Fruit fly (Drosophila melanogaster): ENCODE results near the gene CG3430.

Gene CG3430

dm6 chr2L:6991085-6991484 is 34.3 kb downstream of the CG3430 start (continued):
- TF ChIP-seq CG1792 (GFP tag; optimal IDR thresholded peaks at IDR 0.05), result no peak
- no peak for TF ChIP-seq CG11398 (GFP tag; optimal IDR thresholded peaks at IDR 0.05)
- no peak for TF ChIP-seq lola (GFP tag; optimal IDR thresholded peaks at IDR 0.05)
- no peak for TF ChIP-seq MBD-R2 (GFP tag; IDR thresholded peaks at IDR 0.05)
- TF ChIP-seq az2 (GFP tag; optimal IDR thresholded peaks at IDR 0.05), result no peak
- TF ChIP-seq CG2712 (tag; optimal IDR thresholded peaks at IDR 0.05), result no peak
- TF ChIP-seq pnt (GFP tag; optimal IDR thresholded peaks at IDR 0.05), result no peak
- no peak for TF ChIP-seq grau (tag; optimal IDR thresholded peaks at IDR 0.05)
- no peak for TF ChIP-seq CG3847 (GFP tag; IDR thresholded peaks at IDR 0.05)
- no peak for TF ChIP-seq ab (GFP tag; optimal IDR thresholded peaks at IDR 0.05)
- TF ChIP-seq kni (GFP tag; optimal IDR thresholded peaks at IDR 0.05), result no peak
- TF ChIP-seq cg (GFP tag; optimal IDR thresholded peaks at IDR 0.05), result no peak
- no peak for TF ChIP-seq NfI (GFP tag; optimal IDR thresholded peaks at IDR 0.05)
- no peak for TF ChIP-seq cato (GFP tag; optimal IDR thresholded peaks at IDR 0.05; ENCODE audit: borderline replicate concordance)
- no peak for TF ChIP-seq CG4360 (GFP tag; IDR thresholded peaks at IDR 0.05)
- TF ChIP-seq CG4424 (GFP tag; optimal IDR thresholded peaks at IDR 0.05), result no peak
- TF ChIP-seq gfzf (GFP tag; optimal IDR thresholded peaks at IDR 0.05), result no peak
- TF ChIP-seq CG1233 (GFP tag; optimal IDR thresholded peaks at IDR 0.05), result no peak
- TF ChIP-seq sim (GFP tag; IDR thresholded peaks at IDR 0.05), result no peak
- TF ChIP-seq crol (GFP tag; IDR thresholded peaks at IDR 0.05), result no peak
- no peak for TF ChIP-seq CG30020 (tag; optimal IDR thresholded peaks at IDR 0.05)
- TF ChIP-seq bab2 (GFP tag; optimal IDR thresholded peaks at IDR 0.05), result no peak
- TF ChIP-seq Hey (tag; optimal IDR thresholded peaks at IDR 0.05), result no peak
- no peak for TF ChIP-seq mirr (GFP tag; optimal IDR thresholded peaks at IDR 0.05)
- TF ChIP-seq usp (GFP tag; optimal IDR thresholded peaks at IDR 0.05), result no peak
- no peak for TF ChIP-seq NFAT (GFP tag; IDR thresholded peaks at IDR 0.05)
- no peak for TF ChIP-seq trh (GFP tag; optimal IDR thresholded peaks at IDR 0.05)
- no peak for TF ChIP-seq Dll (GFP tag; IDR thresholded peaks at IDR 0.05; ENCODE audit: partially characterized antibody)
- no peak for TF ChIP-seq Optix (GFP tag; IDR thresholded peaks at IDR 0.05)
- no peak for TF ChIP-seq CG31365 (tag; optimal IDR thresholded peaks at IDR 0.05)
- no peak for TF ChIP-seq NC2α (GFP tag; optimal IDR thresholded peaks at IDR 0.05)
- TF ChIP-seq wek (GFP tag; optimal IDR thresholded peaks at IDR 0.05), result no peak
- no peak for TF ChIP-seq Myb (GFP tag; optimal IDR thresholded peaks at IDR 0.05)
- no peak for TF ChIP-seq Neu2 (GFP tag; optimal IDR thresholded peaks at IDR 0.05; ENCODE audit: borderline replicate concordance)
- TF ChIP-seq nom (GFP tag; optimal IDR thresholded peaks at IDR 0.05), result peak; percentile 63
- TF ChIP-seq Sry-β (GFP tag; optimal IDR thresholded peaks at IDR 0.05), result no peak
- no peak for TF ChIP-seq Sox100B (GFP tag; optimal IDR thresholded peaks at IDR 0.05)
- no peak for TF ChIP-seq sug (tag; optimal IDR thresholded peaks at IDR 0.05)
- TF ChIP-seq Bdp1 (GFP tag; optimal IDR thresholded peaks at IDR 0.05), result no peak
- TF ChIP-seq CG32772 (GFP tag; IDR thresholded peaks at IDR 0.05), result no peak
- TF ChIP-seq inv (GFP tag; IDR thresholded peaks at IDR 0.05; ENCODE audit: partially characterized antibody), result no peak
- no peak for TF ChIP-seq D19B (GFP tag; optimal IDR thresholded peaks at IDR 0.05)
- no peak for TF ChIP-seq esg (GFP tag; conservative IDR thresholded peaks at IDR 0.05)
- no peak for TF ChIP-seq TFAM (GFP tag; optimal IDR thresholded peaks at IDR 0.05)
- no peak for TF ChIP-seq CG10431 (GFP tag; optimal IDR thresholded peaks at IDR 0.05)
- TF ChIP-seq CG15514 (GFP tag; optimal IDR thresholded peaks at IDR 0.05), result no peak
- TF ChIP-seq amos (GFP tag; IDR thresholded peaks at IDR 0.05; ENCODE audit: partially characterized antibody), result no peak
- TF ChIP-seq Hsf (GFP tag; optimal IDR thresholded peaks at IDR 0.05), result no peak
- no peak for TF ChIP-seq Deaf1 (tag; optimal IDR thresholded peaks at IDR 0.05)
- no peak for TF ChIP-seq CG17359 (tag; optimal IDR thresholded peaks at IDR 0.05)
- TF ChIP-seq salm (tag; optimal IDR thresholded peaks at IDR 0.05), result no peak
- TF ChIP-seq sd (tag; optimal IDR thresholded peaks at IDR 0.05), result no peak

Data from whole organism, embryonic.